Worm (Caenorhabditis elegans): ENCODE results near the gene F09E5.14.

- TF ChIP-seq ztf-11 (tag; optimal IDR thresholded peaks at IDR 0.05) (no peak), pha-4 (tag; optimal IDR thresholded peaks at IDR 0.05) (no peak)
Observed at ce11 chrII:5337495-5337840, 7.2 kb downstream of the F09E5.14 start.

Measured in whole organism, mixed stage, embryonic.